Worm (Caenorhabditis elegans) whole organism, L1 larva: Measurements from ENCODE around the gene lgg-3.

Experiments
- C04F5.9 ChIP-seq: sonication (generic microtip); optimal IDR thresholded peaks from 2 replicates; lab custom pipeline; 2016; ENCODE audit warnings: missing genetic modification characterization, missing compliant biosample characterization
- C16A3.4 ChIP-seq: fragments of 150-350 bp; optimal IDR thresholded peaks from 2 replicates; lab custom pipeline; 2014; ENCODE audit warnings: missing biosample characterization, missing genetic modification characterization
- C34B4.2 ChIP-seq: sonication (generic microtip); optimal IDR thresholded peaks from 2 replicates; lab custom pipeline; 2017; ENCODE audit warnings: mild to moderate bottlenecking, missing genetic modification characterization, missing compliant biosample characterization
- Y116A8C.19 ChIP-seq: sonication (generic microtip); optimal IDR thresholded peaks from 2 replicates; lab custom pipeline; 2016; ENCODE audit warnings: missing compliant biosample characterization, missing genetic modification characterization, borderline replicate concordance
- aly-2 ChIP-seq: fragments of 150-350 bp; optimal IDR thresholded peaks from 2 replicates; lab custom pipeline; 2014; ENCODE audit warnings: missing biosample characterization, missing genetic modification characterization
- ama-1 ChIP-seq: fragments of 150-350 bp; optimal IDR thresholded peaks from 2 replicates; lab custom pipeline; 2014
- ceh-63 ChIP-seq: fragments of 200-800 bp; sonication (Bioruptor generic); optimal IDR thresholded peaks from 2 replicates; lab custom pipeline; 2018; ENCODE audit warnings: mild to moderate bottlenecking, missing genetic modification characterization, missing compliant biosample characterization
- ceh-82 ChIP-seq, 3 experiments: fragments of 150-350 bp in 1 of 3; sonication (generic microtip) in 2 of 3; optimal IDR thresholded peaks; 2 replicates each; lab custom pipeline; 2014 to 2017; ENCODE audit warnings: missing biosample characterization in 3 of 3, missing genetic modification characterization in 3 of 3
- dpl-1 ChIP-seq, 3 experiments: fragments of 150-350 bp in 2 of 3; sonication (generic microtip) in 1 of 3; optimal IDR thresholded peaks; 2 replicates each; lab custom pipeline; 2014 to 2017; ENCODE audit warnings: missing biosample characterization in 3 of 3, missing genetic modification characterization in 3 of 3, missing genetic modification reagents in 3 of 3
- dsc-1 ChIP-seq: sonication (generic microtip); optimal IDR thresholded peaks from 2 replicates; lab custom pipeline; 2016; ENCODE audit warnings: mild to moderate bottlenecking, missing genetic modification characterization, missing compliant biosample characterization
- egl-13 ChIP-seq: sonication (generic microtip); optimal IDR thresholded peaks from 2 replicates; lab custom pipeline; 2016; ENCODE audit warnings: missing genotype, missing genetic modification reagents, missing genetic modification characterization, missing compliant biosample characterization
- elt-3 ChIP-seq, 6 experiments: fragments of 150-350 bp in 1 of 6; sonication (generic microtip); optimal IDR thresholded peaks; 2 replicates each; lab custom pipeline; 2017 to 2018; ENCODE audit warnings: missing biosample characterization in 6 of 6, missing genetic modification characterization in 6 of 6, inconsistent platforms in 1 of 6
- ets-5 ChIP-seq: fragments of 200-800 bp; sonication (Bioruptor generic); IDR thresholded peaks from 2 replicates; pipeline ENCODE4 v1.3.6; 2022; ENCODE audit warnings: missing genetic modification characterization, missing compliant biosample characterization
- fkh-10 ChIP-seq: sonication (generic microtip); optimal IDR thresholded peaks from 2 replicates; lab custom pipeline; 2017; ENCODE audit warnings: missing biosample characterization, missing genetic modification reagents, missing genetic modification characterization
- fkh-4 ChIP-seq: sonication (generic microtip); optimal IDR thresholded peaks from 2 replicates; lab custom pipeline; 2016; ENCODE audit warnings: missing compliant biosample characterization, missing genetic modification characterization, borderline replicate concordance
- fos-1 ChIP-seq: fragments of 150-350 bp; optimal IDR thresholded peaks from 2 replicates; lab custom pipeline; 2014; ENCODE audit warnings: missing biosample characterization, missing genetic modification characterization
- grh-1 ChIP-seq: fragments of 200-800 bp; sonication (Bioruptor generic); IDR thresholded peaks from 2 replicates; pipeline ENCODE4 v1.3.6; 2022; ENCODE audit warnings: missing genetic modification reagents, missing genetic modification characterization, missing compliant biosample characterization
- hpl-2 ChIP-seq: fragments of 150-350 bp; optimal IDR thresholded peaks from 2 replicates; lab custom pipeline; 2014; ENCODE audit warnings: missing biosample characterization, missing genetic modification reagents, missing genetic modification characterization
- jun-1 ChIP-seq: fragments of 150-350 bp; optimal IDR thresholded peaks from 2 replicates; lab custom pipeline; 2014; ENCODE audit warnings: missing biosample characterization, missing genetic modification reagents, missing genetic modification characterization
- lin-14 ChIP-seq: fragments of 200-800 bp; sonication (Bioruptor generic); optimal IDR thresholded peaks from 2 replicates; lab custom pipeline; 2018; ENCODE audit warnings: mild to moderate bottlenecking, missing genetic modification characterization, moderate library complexity, missing compliant biosample characterization
- lin-15B ChIP-seq: fragments of 150-350 bp; sonication (generic microtip); optimal IDR thresholded peaks from 3 replicates; lab custom pipeline; 2014; ENCODE audit warnings: missing biosample characterization, missing genetic modification characterization
- lin-35 ChIP-seq, 2 experiments: fragments of 150-350 bp; optimal IDR thresholded peaks; 2 replicates each; lab custom pipeline; 2014; ENCODE audit warnings: missing biosample characterization in 2 of 2, missing genetic modification characterization in 2 of 2, missing genetic modification reagents in 2 of 2
- lin-39 ChIP-seq: fragments of 150-350 bp; optimal IDR thresholded peaks from 2 replicates; lab custom pipeline; 2014; ENCODE audit warnings: missing biosample characterization, missing genetic modification reagents, missing genetic modification characterization
- lir-3 ChIP-seq: sonication (generic microtip); optimal IDR thresholded peaks from 2 replicates; lab custom pipeline; 2016; ENCODE audit warnings: mild to moderate bottlenecking, missing genetic modification characterization, moderate library complexity, missing compliant biosample characterization; ENCODE audit not compliant: poor library complexity
- mep-1 ChIP-seq: fragments of 150-350 bp; optimal IDR thresholded peaks from 2 replicates; lab custom pipeline; 2014; ENCODE audit warnings: missing biosample characterization, missing genetic modification characterization
- nhr-11 ChIP-seq: fragments of 150-350 bp; optimal IDR thresholded peaks from 2 replicates; lab custom pipeline; 2014; ENCODE audit warnings: missing biosample characterization, missing genetic modification characterization
- nhr-19 ChIP-seq: fragments of 200-800 bp; sonication (Bioruptor generic); conservative IDR thresholded peaks from 2 replicates; pipeline ENCODE4 v1.3.6; 2022; ENCODE audit warnings: missing genetic modification characterization, missing compliant biosample characterization
- nhr-20 ChIP-seq: sonication (generic microtip); optimal IDR thresholded peaks from 2 replicates; lab custom pipeline; 2016; ENCODE audit warnings: mild to moderate bottlenecking, missing genetic modification characterization, missing compliant biosample characterization
- nhr-237 ChIP-seq: fragments of 150-350 bp; optimal IDR thresholded peaks from 2 replicates; lab custom pipeline; 2014; ENCODE audit warnings: missing biosample characterization, missing genetic modification characterization
- nhr-76 ChIP-seq: sonication (generic microtip); optimal IDR thresholded peaks from 2 replicates; lab custom pipeline; 2017; ENCODE audit warnings: missing biosample characterization, missing genetic modification characterization
- nhr-77 ChIP-seq: fragments of 150-350 bp; optimal IDR thresholded peaks from 2 replicates; lab custom pipeline; 2014; ENCODE audit warnings: missing biosample characterization, missing genetic modification characterization
- nhr-84 ChIP-seq: sonication (generic microtip); optimal IDR thresholded peaks from 2 replicates; lab custom pipeline; 2017; ENCODE audit warnings: missing biosample characterization, missing genetic modification characterization
- nhr-90 ChIP-seq: sonication (generic microtip); optimal IDR thresholded peaks from 2 replicates; lab custom pipeline; 2016; ENCODE audit warnings: mild to moderate bottlenecking, missing genetic modification characterization, missing compliant biosample characterization; ENCODE audit not compliant: poor library complexity
- pag-3 ChIP-seq: sonication (generic microtip); optimal IDR thresholded peaks from 2 replicates; lab custom pipeline; 2017; ENCODE audit warnings: missing genetic modification characterization, mild to moderate bottlenecking, missing compliant biosample characterization, antibody characterized with exemption, borderline replicate concordance; ENCODE audit not compliant: insufficient read depth
- sptf-1 ChIP-seq: fragments of 150-350 bp; optimal IDR thresholded peaks from 2 replicates; lab custom pipeline; 2014; ENCODE audit warnings: missing biosample characterization, missing genetic modification characterization
- sup-37 ChIP-seq: fragments of 200-800 bp; sonication (Bioruptor generic); optimal IDR thresholded peaks from 2 replicates; lab custom pipeline; 2018; ENCODE audit warnings: mild to moderate bottlenecking, missing genetic modification characterization, missing compliant biosample characterization
- tlp-1 ChIP-seq: fragments of 150-350 bp; optimal IDR thresholded peaks from 2 replicates; lab custom pipeline; 2014; ENCODE audit warnings: missing biosample characterization, missing genetic modification characterization
- unc-130 ChIP-seq: fragments of 150-350 bp; optimal IDR thresholded peaks from 2 replicates; lab custom pipeline; 2017; ENCODE audit warnings: missing biosample characterization, missing genetic modification characterization, inconsistent platforms
- unc-30 ChIP-seq: sonication (generic microtip); optimal IDR thresholded peaks from 2 replicates; lab custom pipeline; 2017; ENCODE audit warnings: missing biosample characterization, missing genetic modification characterization
- unc-62 ChIP-seq: fragments of 150-350 bp; optimal IDR thresholded peaks from 2 replicates; lab custom pipeline; 2014; ENCODE audit warnings: missing biosample characterization, missing genetic modification reagents, missing genetic modification characterization
- unc-98 ChIP-seq: fragments of 200-800 bp; sonication (Bioruptor generic); IDR thresholded peaks from 2 replicates; pipeline ENCODE4 v1.3.6; 2022; ENCODE audit warnings: missing genetic modification characterization, missing compliant biosample characterization
- vab-15 ChIP-seq: sonication (generic microtip); optimal IDR thresholded peaks from 2 replicates; lab custom pipeline; 2017; ENCODE audit warnings: missing genotype, mild to moderate bottlenecking, missing genetic modification characterization, missing compliant biosample characterization
- zag-1 ChIP-seq: fragments of 150-350 bp; optimal IDR thresholded peaks from 2 replicates; lab custom pipeline; 2014; ENCODE audit warnings: missing biosample characterization, missing genetic modification characterization
- zip-4 ChIP-seq: fragments of 200-800 bp; sonication (Bioruptor generic); optimal IDR thresholded peaks from 2 replicates; lab custom pipeline; 2018; ENCODE audit warnings: mild to moderate bottlenecking, missing genetic modification characterization, moderate library complexity, missing compliant biosample characterization
- ztf-4 ChIP-seq: fragments of 150-350 bp; optimal IDR thresholded peaks from 2 replicates; lab custom pipeline; 2014; ENCODE audit warnings: missing biosample characterization, missing genetic modification characterization

lgg-3 gene

DNA sequence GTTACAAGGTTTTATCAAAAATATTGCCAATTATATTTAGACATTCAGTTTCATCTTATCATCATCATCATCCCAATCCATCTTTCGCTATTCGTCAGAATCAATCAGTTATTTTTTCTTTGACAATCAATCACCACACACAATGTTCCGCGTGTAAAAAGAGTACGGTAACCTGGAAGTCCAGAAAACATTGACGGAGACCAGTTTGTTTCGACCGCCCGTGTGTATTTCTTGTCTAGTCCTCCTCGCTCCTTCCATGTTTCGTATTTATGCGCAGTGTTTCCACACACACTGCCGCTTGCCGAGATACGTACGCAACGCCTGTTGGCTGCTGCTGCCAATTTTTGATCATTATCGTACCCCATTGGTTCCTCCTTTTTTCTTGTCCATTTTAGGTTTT lies 12.9 kb upstream of the lgg-3 start (continued):
- TF ChIP-seq ceh-63 (GFP tag; lab: Kevin White, UChicago) (no peak), fos-1 (tag; lab: Kevin White, UChicago) (no peak), C34B4.2 (no peak), C04F5.9 (tag; lab: Kevin White, UChicago) (no peak), nhr-77 (no peak), lin-15B (tag; lab: Kevin White, UChicago) (no peak), lin-35 (GFP tag; optimal IDR thresholded peaks at IDR 0.05; lab: Kevin White, UChicago) (peak; percentile 3 to 49), Y116A8C.19 (tag; lab: Kevin White, UChicago) (no peak), nhr-90 (tag; lab: Kevin White, UChicago) (no peak), dpl-1 (GFP tag; optimal IDR thresholded peaks at IDR 0.05; lab: Kevin White, UChicago) (peak in 1 of 3 experiments; percentile 8), nhr-76 (tag; lab: Kevin White, UChicago) (no peak), grh-1 (no peak; the same call in 1 of the 2 replicates), unc-62 (GFP tag; lab: Kevin White, UChicago) (no peak), ets-5 (GFP tag; lab: Robert Waterston, UW) (no peak), lir-3 (tag; lab: Kevin White, UChicago) (no peak), aly-2 (tag; lab: Kevin White, UChicago) (no peak), ztf-4 (tag; lab: Kevin White, UChicago) (no peak), sup-37 (GFP tag; lab: Kevin White, UChicago) (no peak), mep-1 (tag; lab: Kevin White, UChicago) (peak; percentile 33), zip-4 (no peak), dsc-1 (tag; lab: Kevin White, UChicago) (no peak), zag-1 (tag; lab: Kevin White, UChicago) (no peak), jun-1 (tag; lab: Kevin White, UChicago) (no peak), nhr-237 (no peak), pag-3 (tag; lab: Kevin White, UChicago) (no peak), lin-14 (GFP tag; lab: Kevin White, UChicago) (peak; percentile 69), C16A3.4 (peak; percentile 36), nhr-84 (tag; lab: Kevin White, UChicago) (no peak), nhr-11 (tag; lab: Kevin White, UChicago) (no peak), unc-30 (tag; lab: Kevin White, UChicago) (no peak), sptf-1 (no peak), unc-130 (tag; lab: Kevin White, UChicago) (peak; percentile 51), tlp-1 (no peak), lin-39 (tag; lab: Kevin White, UChicago) (no peak), unc-98 (no peak), nhr-20 (tag; lab: Kevin White, UChicago) (peak; percentile 43), hpl-2 (GFP tag; lab: Kevin White, UChicago) (no peak), ceh-82 (tag; optimal IDR thresholded peaks at IDR 0.05; lab: Kevin White, UChicago) (peak in 1 of 3 experiments; percentile 2), fkh-10 (GFP tag; lab: Kevin White, UChicago) (no peak), nhr-19 (GFP tag; lab: Robert Waterston, UW) (no peak), egl-13 (tag; lab: Kevin White, UChicago) (no peak)
- TF ChIP-seq, all 84 proteins: peak for 19

DNA sequence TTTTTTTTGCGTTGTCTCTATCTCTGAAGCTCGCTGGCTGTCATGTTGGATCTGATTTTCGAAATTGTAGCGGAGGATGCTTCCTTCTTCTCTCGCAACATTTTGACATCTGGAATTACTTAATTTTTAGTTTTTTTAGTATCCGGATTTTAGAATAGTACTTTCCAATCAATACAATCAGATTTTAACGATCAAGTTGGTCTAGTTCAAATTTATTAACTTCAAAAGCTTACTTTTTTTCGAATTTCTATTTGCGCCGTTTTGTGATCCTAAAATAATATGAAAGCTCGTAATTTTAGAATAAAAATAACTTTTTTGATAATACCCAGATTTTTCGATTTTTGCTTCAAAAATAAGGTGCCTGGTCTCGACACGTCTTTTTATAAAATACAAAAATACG lies 12.2 kb upstream of the lgg-3 start, which contains the start of gene B0336.12:
Gene B0336.12 (minus strand): TSS at position 101 of the 400 bp plus-strand sequence.
- no peak for TF ChIP-seq elt-3 (tag; optimal IDR thresholded peaks at IDR 0.05; lab: Kevin White, UChicago)
- TF ChIP-seq fkh-4 (tag; lab: Kevin White, UChicago), result peak; percentile 41
- TF ChIP-seq vab-15 (tag; lab: Kevin White, UChicago), result no peak
- TF ChIP-seq ama-1 (lab: Kevin White, UChicago), result no peak
- peak; percentile 82 for TF ChIP-seq dsc-1 (tag; lab: Kevin White, UChicago)
